Fruit fly (Drosophila melanogaster) whole organism, prepupa: Measurements from ENCODE around the gene CG2901.

Experiments
- CG10631 ChIP-seq: fragments of 200-800 bp; sonication (Bioruptor generic); optimal IDR thresholded peaks from 2 replicates; lab custom pipeline; 2016; ENCODE audit warnings: missing biosample characterization, missing genetic modification characterization
- CG11902 ChIP-seq: fragments of 200-800 bp; sonication (Bioruptor generic); optimal IDR thresholded peaks from 3 replicates; lab custom pipeline; 2016; ENCODE audit warnings: missing biosample characterization, missing genetic modification characterization
- CG16779 ChIP-seq: fragments of 200-800 bp; sonication (Bioruptor generic); optimal IDR thresholded peaks from 3 replicates; lab custom pipeline; 2017; ENCODE audit warnings: missing biosample characterization, mild to moderate bottlenecking, missing genetic modification characterization
- CG34406 ChIP-seq: fragments of 200-800 bp; sonication (Bioruptor generic); optimal IDR thresholded peaks from 3 replicates; lab custom pipeline; 2016; ENCODE audit warnings: missing biosample characterization, missing genetic modification characterization
- CG6854 ChIP-seq: fragments of 200-800 bp; sonication (Bioruptor generic); optimal IDR thresholded peaks from 2 replicates; lab custom pipeline; 2017; ENCODE audit warnings: missing biosample characterization, mild to moderate bottlenecking, missing genetic modification characterization
- CG8319 ChIP-seq: fragments of 200-800 bp; sonication (Bioruptor generic); optimal IDR thresholded peaks from 3 replicates; lab custom pipeline; 2016; ENCODE audit warnings: missing biosample characterization, missing genetic modification characterization
- OdsH ChIP-seq: fragments of 200-800 bp; sonication (Bioruptor generic); optimal IDR thresholded peaks from 3 replicates; lab custom pipeline; 2016; ENCODE audit warnings: missing biosample characterization, missing genetic modification characterization
- Sox14 ChIP-seq: fragments of 200-800 bp; sonication (Bioruptor generic); optimal IDR thresholded peaks from 3 replicates; lab custom pipeline; 2016; ENCODE audit warnings: missing biosample characterization, missing genetic modification characterization
- esn ChIP-seq: fragments of 200-800 bp; sonication (Bioruptor generic); optimal IDR thresholded peaks from 2 replicates; lab custom pipeline; 2016; ENCODE audit warnings: missing biosample characterization, mild to moderate bottlenecking, missing genetic modification characterization, moderate library complexity
- svp ChIP-seq: fragments of 200-800 bp; sonication (Bioruptor generic); peaks from one replicate; lab custom pipeline; 2016; ENCODE audit warnings: missing biosample characterization, missing genetic modification characterization

DNA sequence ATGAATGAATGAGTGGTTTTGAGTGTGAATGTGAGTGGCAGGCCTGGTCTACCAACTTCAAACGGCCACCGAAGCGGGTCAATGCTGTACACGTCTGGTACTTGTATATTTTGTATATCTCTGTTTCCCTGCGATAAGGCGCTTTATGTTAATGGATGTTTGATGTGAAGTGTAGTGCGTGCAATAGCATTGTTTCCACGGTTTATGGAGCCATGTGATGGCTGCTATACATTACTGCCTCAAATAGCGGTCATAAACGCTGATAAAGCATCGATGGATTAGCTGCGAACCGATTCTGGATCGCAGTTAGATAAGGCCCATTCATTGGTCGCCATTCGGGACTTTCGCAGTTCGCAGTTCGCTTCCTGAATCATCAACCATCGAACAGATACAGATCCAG is 47.0 kb downstream of the CG2901 start:
- no peak for TF ChIP-seq OdsH
- no peak for TF ChIP-seq Sox14
- no peak for TF ChIP-seq CG8319 (GFP tag; lab: Kevin White, UChicago)
- TF ChIP-seq CG10631 = no peak
- TF ChIP-seq svp (GFP tag; lab: Kevin White, UChicago) = no peak
- TF ChIP-seq CG11902 (GFP tag; lab: Kevin White, UChicago) = no peak
- TF ChIP-seq CG6854 (GFP tag; lab: Kevin White, UChicago) = no peak
- no peak for TF ChIP-seq CG34406
- no peak for TF ChIP-seq CG16779 (tag; lab: Kevin White, UChicago)
- no peak for TF ChIP-seq esn
